Fruit fly (Drosophila melanogaster) whole organism, embryonic: Measurements from ENCODE around the gene rho-4.

Source experiments
- Awh ChIP-seq: fragments of 200-800 bp; sonication (Bioruptor generic); IDR thresholded peaks from 2 replicates; pipeline ENCODE4, ENCODE4 v1.3.6; 2022; ENCODE audit warnings: missing biosample characterization, missing genetic modification characterization
- BEAF-32 ChIP-seq: fragments of 200-800 bp; sonication (Bioruptor generic); optimal IDR thresholded peaks from 3 replicates; lab custom pipeline; 2017; ENCODE audit warnings: missing biosample characterization, missing genetic modification characterization, mild to moderate bottlenecking, moderate library complexity, missing genetic modification reagents
- Bteb2 ChIP-seq: fragments of 200-800 bp; sonication (Bioruptor generic); optimal IDR thresholded peaks from 2 replicates; lab custom pipeline; 2016; ENCODE audit warnings: missing biosample characterization, missing genetic modification characterization
- CG1024 ChIP-seq: fragments of 200-800 bp; sonication (Bioruptor generic); IDR thresholded peaks from 2 replicates; pipeline ENCODE4 v1.3.6; 2022; ENCODE audit warnings: missing biosample characterization, missing genetic modification characterization
- CG10543 ChIP-seq: fragments of 200-800 bp; sonication (Bioruptor generic); optimal IDR thresholded peaks from 3 replicates; lab custom pipeline; 2017; ENCODE audit warnings: missing biosample characterization, mild to moderate bottlenecking, missing genetic modification characterization, moderate library complexity
- CG10654 ChIP-seq: fragments of 200-800 bp; sonication (Bioruptor generic); optimal IDR thresholded peaks from 2 replicates; lab custom pipeline; 2016; ENCODE audit warnings: missing biosample characterization, missing genetic modification characterization
- CG12104 ChIP-seq: fragments of 200-800 bp; sonication (Bioruptor generic); optimal IDR thresholded peaks from 3 replicates; lab custom pipeline; 2016; ENCODE audit warnings: missing biosample characterization, missing genetic modification characterization
- CG12391 ChIP-seq: fragments of 200-800 bp; sonication (Bioruptor generic); optimal IDR thresholded peaks from 3 replicates; lab custom pipeline; 2018; ENCODE audit warnings: missing biosample characterization, mild to moderate bottlenecking, missing genetic modification characterization, moderate library complexity
- CG13424 ChIP-seq: fragments of 200-800 bp; sonication (Bioruptor generic); optimal IDR thresholded peaks from 2 replicates; lab custom pipeline; 2019; ENCODE audit warnings: missing biosample characterization, mild to moderate bottlenecking, missing genetic modification characterization, moderate library complexity
- CG14667 ChIP-seq: fragments of 200-800 bp; sonication (Bioruptor generic); IDR thresholded peaks from 2 replicates; pipeline ENCODE4 v1.3.6; 2022; ENCODE audit warnings: missing biosample characterization, missing genetic modification characterization
- CG14965 ChIP-seq: fragments of 200-800 bp; sonication (Bioruptor generic); optimal IDR thresholded peaks from 2 replicates; lab custom pipeline; 2016; ENCODE audit warnings: missing biosample characterization, missing genetic modification characterization, borderline replicate concordance
- CG1602 ChIP-seq: fragments of 200-800 bp; sonication (Bioruptor generic); optimal IDR thresholded peaks from 3 replicates; lab custom pipeline; 2016; ENCODE audit warnings: missing biosample characterization, missing genetic modification characterization
- CG17385 ChIP-seq: fragments of 200-800 bp; sonication (Bioruptor generic); optimal IDR thresholded peaks from 3 replicates; lab custom pipeline; 2018; ENCODE audit warnings: missing biosample characterization, mild to moderate bottlenecking, missing genetic modification characterization
- CG2199 ChIP-seq: fragments of 200-800 bp; sonication (Bioruptor generic); IDR thresholded peaks from 3 replicates; pipeline ENCODE4 v1.3.6; 2022; ENCODE audit warnings: missing biosample characterization, missing genetic modification characterization
- CG2712 ChIP-seq: fragments of 200-800 bp; optimal IDR thresholded peaks from 3 replicates; lab custom pipeline; 2019; ENCODE audit warnings: missing biosample characterization, mild to moderate bottlenecking, missing genetic modification characterization, moderate library complexity
- CG2889 ChIP-seq: fragments of 200-800 bp; sonication (Bioruptor generic); IDR thresholded peaks from 3 replicates; pipeline ENCODE4 v1.3.6; 2022; ENCODE audit warnings: missing biosample characterization, missing genetic modification characterization
- CG34224 ChIP-seq: fragments of 200-800 bp; sonication (Bioruptor generic); IDR thresholded peaks from 3 replicates; pipeline ENCODE4 v1.3.6; 2022; ENCODE audit warnings: missing biosample characterization, missing genetic modification characterization; ENCODE audit not compliant: partially characterized antibody
- CG3726 ChIP-seq: fragments of 200-800 bp; sonication (Bioruptor generic); IDR thresholded peaks from 3 replicates; pipeline ENCODE4, ENCODE4 v1.3.6; 2022; ENCODE audit warnings: missing biosample characterization, missing genetic modification characterization
- CG3995 ChIP-seq: fragments of 200-800 bp; sonication (Bioruptor generic); optimal IDR thresholded peaks from 3 replicates; lab custom pipeline; 2016; ENCODE audit warnings: missing biosample characterization, missing genetic modification characterization
- CG4424 ChIP-seq: fragments of 200-800 bp; sonication (Bioruptor generic); optimal IDR thresholded peaks from 3 replicates; lab custom pipeline; 2016; ENCODE audit warnings: missing biosample characterization, missing genetic modification characterization
- CG4617 ChIP-seq: fragments of 200-800 bp; sonication (Bioruptor generic); optimal IDR thresholded peaks from 3 replicates; lab custom pipeline; 2016; ENCODE audit warnings: missing biosample characterization, missing genetic modification characterization, borderline replicate concordance
- CG4820 ChIP-seq: fragments of 200-800 bp; sonication (Bioruptor generic); optimal IDR thresholded peaks from 3 replicates; lab custom pipeline; 2016; ENCODE audit warnings: missing biosample characterization, missing genetic modification characterization
- CG8089 ChIP-seq: fragments of 200-800 bp; sonication (Bioruptor generic); optimal IDR thresholded peaks from 3 replicates; lab custom pipeline; 2016; ENCODE audit warnings: missing biosample characterization, missing genetic modification characterization
- CG8388 ChIP-seq: fragments of 200-800 bp; sonication (Bioruptor generic); optimal IDR thresholded peaks from 2 replicates; lab custom pipeline; 2019; ENCODE audit warnings: missing biosample characterization, mild to moderate bottlenecking, missing genetic modification characterization, moderate library complexity
- CG8478 ChIP-seq: fragments of >200 bp; optimal IDR thresholded peaks from 2 replicates; lab custom pipeline; 2018
- CG8944 ChIP-seq: fragments of 200-800 bp; sonication (Bioruptor generic); optimal IDR thresholded peaks from 3 replicates; lab custom pipeline; 2016; ENCODE audit warnings: missing biosample characterization, missing genetic modification characterization
- Hey ChIP-seq: fragments of 200-800 bp; sonication (Bioruptor generic); optimal IDR thresholded peaks from 3 replicates; lab custom pipeline; 2018; ENCODE audit warnings: missing biosample characterization, mild to moderate bottlenecking, missing genetic modification characterization
- Hmx ChIP-seq: fragments of 200-800 bp; sonication (Bioruptor generic); optimal IDR thresholded peaks from 2 replicates; lab custom pipeline; 2016; ENCODE audit warnings: missing biosample characterization, missing genetic modification characterization
- Hsf ChIP-seq: fragments of 200-800 bp; sonication (Bioruptor generic); optimal IDR thresholded peaks from 3 replicates; lab custom pipeline; 2016; ENCODE audit warnings: missing biosample characterization, missing genetic modification characterization
- Lim3 ChIP-seq: fragments of 200-800 bp; sonication (Bioruptor generic); IDR thresholded peaks from 2 replicates; pipeline ENCODE4 v1.3.6; 2022; ENCODE audit warnings: missing biosample characterization, missing genetic modification characterization
- MTF-1 ChIP-seq: fragments of 200-800 bp; sonication (Bioruptor generic); optimal IDR thresholded peaks from 2 replicates; lab custom pipeline; 2018; ENCODE audit warnings: missing biosample characterization, mild to moderate bottlenecking, missing genetic modification characterization, borderline replicate concordance
- Sry-β ChIP-seq: fragments of 200-800 bp; sonication (Bioruptor generic); optimal IDR thresholded peaks from 2 replicates; lab custom pipeline; 2018; ENCODE audit warnings: missing biosample characterization, mild to moderate bottlenecking, missing genetic modification characterization, moderate library complexity
- ap ChIP-seq: fragments of 200-800 bp; sonication (Bioruptor generic); IDR thresholded peaks from 2 replicates; pipeline ENCODE4 v1.3.6; 2022; ENCODE audit warnings: missing biosample characterization, missing genetic modification characterization
- croc ChIP-seq: fragments of 200-800 bp; sonication (Bioruptor generic); conservative IDR thresholded peaks from 3 replicates; pipeline ENCODE4 v1.3.6; 2022; ENCODE audit warnings: missing biosample characterization, missing genetic modification characterization
- dimm ChIP-seq: fragments of 200-800 bp; sonication (Bioruptor generic); IDR thresholded peaks from 2 replicates; pipeline ENCODE4 v1.3.6; 2022; ENCODE audit warnings: missing biosample characterization, missing genetic modification characterization
- ewg ChIP-seq: fragments of 200-800 bp; sonication (Bioruptor generic); optimal IDR thresholded peaks from 3 replicates; lab custom pipeline; 2017; ENCODE audit warnings: mild to moderate bottlenecking, missing biosample characterization, missing genetic modification reagents, missing genetic modification characterization
- her ChIP-seq: fragments of 200-800 bp; sonication (Bioruptor generic); optimal IDR thresholded peaks from 2 replicates; lab custom pipeline; 2016; ENCODE audit warnings: missing biosample characterization, missing genetic modification characterization
- kni ChIP-seq: fragments of 200-800 bp; sonication (Bioruptor generic); optimal IDR thresholded peaks from 3 replicates; lab custom pipeline; 2017; ENCODE audit warnings: mild to moderate bottlenecking, missing biosample characterization, missing genetic modification reagents, missing genetic modification characterization
- otp ChIP-seq: fragments of 200-800 bp; sonication (Bioruptor generic); IDR thresholded peaks from 3 replicates; pipeline ENCODE4, ENCODE4 v1.3.6; 2022; ENCODE audit warnings: missing biosample characterization, missing genetic modification characterization
- sc ChIP-seq, 3 experiments: fragments of >200 bp in 2 of 3; fragments of 200-800 bp in 1 of 3; sonication (Bioruptor generic) in 1 of 3; optimal IDR thresholded peaks; 2 replicates in 2 of 3; 3 replicates in 1 of 3; lab custom pipeline; 2017; ENCODE audit warnings: mild to moderate bottlenecking in 1 of 3, missing biosample characterization in 1 of 3, missing genetic modification characterization in 1 of 3, missing genetic modification reagents in 1 of 3
- sens-2 ChIP-seq: fragments of 200-800 bp; sonication (Bioruptor generic); IDR thresholded peaks from 2 replicates; pipeline ENCODE4 v1.3.6; 2022; ENCODE audit warnings: missing biosample characterization, missing genetic modification characterization
- shn ChIP-seq: fragments of 200-800 bp; sonication (Bioruptor generic); optimal IDR thresholded peaks from 3 replicates; lab custom pipeline; 2016; ENCODE audit warnings: missing biosample characterization, missing genetic modification characterization
- tap ChIP-seq: fragments of 200-800 bp; optimal IDR thresholded peaks from 3 replicates; lab custom pipeline; 2019; ENCODE audit warnings: missing biosample characterization, mild to moderate bottlenecking, missing genetic modification characterization, moderate library complexity
- toy ChIP-seq: fragments of 200-800 bp; sonication (Bioruptor generic); IDR thresholded peaks from 2 replicates; pipeline ENCODE4 v1.3.6; 2022; ENCODE audit warnings: missing biosample characterization, missing genetic modification characterization
- trem ChIP-seq: fragments of 200-800 bp; optimal IDR thresholded peaks from 3 replicates; lab custom pipeline; 2019; ENCODE audit warnings: missing biosample characterization, mild to moderate bottlenecking, missing genetic modification characterization, moderate library complexity
- trh ChIP-seq: fragments of 200-800 bp; sonication (Bioruptor generic); optimal IDR thresholded peaks from 2 replicates; lab custom pipeline; 2016; ENCODE audit warnings: missing biosample characterization, missing genetic modification characterization
- vnd ChIP-seq: fragments of 200-800 bp; sonication (Bioruptor generic); IDR thresholded peaks from 3 replicates; pipeline ENCODE4 v1.3.6; 2022; ENCODE audit warnings: missing biosample characterization, missing genetic modification characterization; ENCODE audit not compliant: partially characterized antibody
- vvl ChIP-seq: fragments of 200-800 bp; sonication (Bioruptor generic); IDR thresholded peaks from 2 replicates; pipeline ENCODE4 v1.3.6; 2022; ENCODE audit warnings: missing biosample characterization, missing genetic modification characterization
- wek ChIP-seq: fragments of 200-800 bp; sonication (Bioruptor generic); optimal IDR thresholded peaks from 3 replicates; lab custom pipeline; 2018; ENCODE audit warnings: missing biosample characterization, mild to moderate bottlenecking, missing genetic modification characterization, moderate library complexity
- zfh1 ChIP-seq: fragments of 200-800 bp; sonication (Bioruptor generic); IDR thresholded peaks from 3 replicates; pipeline ENCODE4 v1.3.6; 2022; ENCODE audit warnings: missing biosample characterization, missing genetic modification characterization

Gene rho-4

dm6 chrX:11628986-11629571, 29.4 kb downstream of the rho-4 start (continued):
- TF ChIP-seq CG8478 (no peak), tap (tag; lab: Kevin White, UChicago) (peak; percentile 35), CG3995 (GFP tag; lab: Kevin White, UChicago) (no peak), croc (GFP tag; lab: Robert Waterston, UW) (peak; percentile 56), BEAF-32 (no peak), zfh1 (GFP tag; lab: Robert Waterston, UW) (peak; percentile 81), Lim3 (GFP tag; lab: Robert Waterston, UW) (no peak), CG10654 (GFP tag; lab: Kevin White, UChicago) (peak; percentile 37), Sry-β (GFP tag; lab: Kevin White, UChicago) (peak; percentile 4), CG34224 (no peak), Awh (GFP tag; lab: Robert Waterston, UW) (peak; percentile 71), CG8089 (GFP tag; lab: Kevin White, UChicago) (peak; percentile 23), vnd (GFP tag; lab: Robert Waterston, UW) (no peak), sc (optimal IDR thresholded peaks at IDR 0.05; lab: Kevin White, UChicago) (no peak), sc (GFP tag; optimal IDR thresholded peaks at IDR 0.05; lab: Kevin White, UChicago) (peak; percentile 52), Hmx (no peak), CG4820 (GFP tag; lab: Kevin White, UChicago) (peak; percentile 52), CG14667 (GFP tag; lab: Robert Waterston, UW) (peak; percentile 33; the same call in 1 of the 2 replicates), Hey (no peak), trem (tag; lab: Kevin White, UChicago) (no peak), CG2712 (tag; lab: Kevin White, UChicago) (peak; percentile 65), CG4424 (GFP tag; lab: Kevin White, UChicago) (peak; percentile 63), CG1024 (GFP tag; lab: Robert Waterston, UW) (peak; percentile 43; the same call in 1 of the 2 replicates), ap (GFP tag; lab: Robert Waterston, UW) (no peak), CG4617 (GFP tag; lab: Kevin White, UChicago) (peak; percentile 1), Hsf (GFP tag; lab: Kevin White, UChicago) (peak; percentile 54), CG3726 (0 out of 3 replicates have a peak, but pooled peaks have one; percentile 48), vvl (GFP tag; lab: Robert Waterston, UW) (peak; percentile 75), CG2199 (GFP tag; lab: Robert Waterston, UW) (0 out of 3 replicates have a peak, but pooled peaks have one; percentile 43), otp (GFP tag; lab: Robert Waterston, UW) (peak; percentile 70; the same call in 2 of the 3 replicates), CG14965 (GFP tag; lab: Kevin White, UChicago) (no peak), kni (GFP tag; lab: Kevin White, UChicago) (peak; percentile 15), sens-2 (GFP tag; lab: Robert Waterston, UW) (no peak), CG12104 (GFP tag; lab: Kevin White, UChicago) (no peak), Bteb2 (GFP tag; lab: Kevin White, UChicago) (no peak), CG10543 (GFP tag; lab: Kevin White, UChicago) (no peak), CG13424 (tag; lab: Kevin White, UChicago) (peak; percentile 52), toy (GFP tag; lab: Robert Waterston, UW) (no peak), MTF-1 (peak; percentile 17), her (no peak), CG17385 (GFP tag; lab: Kevin White, UChicago) (peak; percentile 37), wek (GFP tag; lab: Kevin White, UChicago) (no peak), shn (no peak), CG12391 (tag; lab: Kevin White, UChicago) (peak; percentile 75), ewg (peak; percentile 28), CG8944 (GFP tag; lab: Kevin White, UChicago) (peak; percentile 41), CG2889 (GFP tag; lab: Robert Waterston, UW) (no peak), trh (GFP tag; lab: Kevin White, UChicago) (no peak), CG8388 (GFP tag; lab: Kevin White, UChicago) (peak; percentile 64), CG1602 (peak; percentile 43), dimm (GFP tag; lab: Robert Waterston, UW) (no peak)
